Worm (Caenorhabditis elegans) whole organism, L4 larva: ENCODE results near the gene EEED8.18.
A peak's percentile ranks its signal among the peaks of the same experiment; 100 is the strongest.

Experiments used
- F37D6.2 ChIP-seq: sonication (generic microtip); optimal IDR thresholded peaks from 2 replicates; lab custom pipeline; 2016; ENCODE audit warnings: mild to moderate bottlenecking, missing genetic modification characterization, missing compliant biosample characterization
- F49E8.2 ChIP-seq: sonication (generic microtip); optimal IDR thresholded peaks from 2 replicates; lab custom pipeline; 2016; ENCODE audit warnings: missing compliant biosample characterization, mild to moderate bottlenecking, missing genetic modification characterization, borderline replicate concordance
- Y48G9A.11 ChIP-seq: fragments of 200-800 bp; sonication (Bioruptor generic); IDR thresholded peaks from 2 replicates; pipeline ENCODE4 v1.3.6; 2022; ENCODE audit warnings: missing genetic modification reagents, missing genetic modification characterization, missing compliant biosample characterization
- aha-1 ChIP-seq: fragments of 150-350 bp; peaks from one replicate; lab custom pipeline; 2014; ENCODE audit warnings: missing biosample characterization, missing genetic modification characterization
- attf-4 ChIP-seq: sonication (generic microtip); optimal IDR thresholded peaks from 3 replicates; lab custom pipeline; 2017; ENCODE audit warnings: missing biosample characterization, missing genetic modification characterization
- ceh-32 ChIP-seq: sonication (generic microtip); optimal IDR thresholded peaks from 2 replicates; lab custom pipeline; 2016; ENCODE audit warnings: mild to moderate bottlenecking, missing genetic modification characterization, missing compliant biosample characterization; ENCODE audit not compliant: poor library complexity
- ceh-44 ChIP-seq: fragments of 200-800 bp; sonication (Bioruptor generic); IDR thresholded peaks from 2 replicates; pipeline ENCODE4 v1.3.6; 2022; ENCODE audit warnings: missing genetic modification reagents, missing genetic modification characterization, missing compliant biosample characterization
- cey-2 ChIP-seq: sonication (generic microtip); optimal IDR thresholded peaks from 3 replicates; lab custom pipeline; 2017; ENCODE audit warnings: missing genetic modification characterization, mild to moderate bottlenecking, missing compliant biosample characterization, antibody characterized with exemption, borderline replicate concordance; ENCODE audit not compliant: insufficient read depth
- daf-16 ChIP-seq, 3 experiments: sonication (generic microtip); optimal IDR thresholded peaks; 2 replicates each; lab custom pipeline; 2016 to 2017; ENCODE audit warnings: missing genetic modification characterization in 3 of 3, missing genetic modification reagents in 3 of 3, mild to moderate bottlenecking in 2 of 3, missing compliant biosample characterization in 2 of 3, missing biosample characterization in 1 of 3, moderate library complexity in 1 of 3
- egl-27 ChIP-seq: sonication (generic microtip); optimal IDR thresholded peaks from 3 replicates; lab custom pipeline; 2017; ENCODE audit warnings: missing biosample characterization, missing genetic modification reagents, missing genetic modification characterization
- egl-43 ChIP-seq: fragments of 200-800 bp; sonication (Bioruptor generic); IDR thresholded peaks from 2 replicates; pipeline ENCODE4 v1.3.6; 2022; ENCODE audit warnings: missing genetic modification reagents, missing genetic modification characterization, missing compliant biosample characterization
- gei-8 ChIP-seq: fragments of 200-800 bp; sonication (Bioruptor generic); optimal IDR thresholded peaks from 2 replicates; lab custom pipeline; 2018; ENCODE audit warnings: mild to moderate bottlenecking, missing genetic modification characterization, missing compliant biosample characterization
- hlh-11 ChIP-seq: fragments of 200-800 bp; sonication (Bioruptor generic); optimal IDR thresholded peaks from 2 replicates; lab custom pipeline; 2018; ENCODE audit warnings: mild to moderate bottlenecking, missing genetic modification characterization, missing compliant biosample characterization
- hmg-1.1 ChIP-seq: fragments of 200-800 bp; sonication (Bioruptor generic); IDR thresholded peaks from 2 replicates; pipeline ENCODE4 v1.3.6; 2022; ENCODE audit warnings: missing genetic modification reagents, missing genetic modification characterization, missing compliant biosample characterization
- jun-1 ChIP-seq: fragments of 150-350 bp; optimal IDR thresholded peaks from 2 replicates; lab custom pipeline; 2014; ENCODE audit warnings: missing biosample characterization, missing genetic modification reagents, missing genetic modification characterization
- lim-7 ChIP-seq: fragments of 200-800 bp; sonication (Bioruptor generic); IDR thresholded peaks from 2 replicates; pipeline ENCODE4 v1.3.6; 2022; ENCODE audit warnings: missing genetic modification characterization, missing compliant biosample characterization
- lin-13 ChIP-seq: fragments of 150-350 bp; optimal IDR thresholded peaks from 2 replicates; lab custom pipeline; 2014; ENCODE audit warnings: missing biosample characterization, missing genetic modification reagents, missing genetic modification characterization
- lin-15B ChIP-seq: fragments of 150-350 bp; sonication (generic microtip); optimal IDR thresholded peaks from 3 replicates; lab custom pipeline; 2014; ENCODE audit warnings: missing biosample characterization, missing genetic modification characterization
- lin-38 ChIP-seq: fragments of 200-800 bp; sonication (Bioruptor generic); IDR thresholded peaks from 2 replicates; pipeline ENCODE4 v1.3.6; 2022; ENCODE audit warnings: missing genetic modification reagents, missing genetic modification characterization, missing compliant biosample characterization
- lir-3 ChIP-seq: sonication (generic microtip); optimal IDR thresholded peaks from 2 replicates; lab custom pipeline; 2016; ENCODE audit warnings: mild to moderate bottlenecking, missing genetic modification characterization, missing compliant biosample characterization
- lsy-2 ChIP-seq, 2 experiments: fragments of 150-350 bp in 1 of 2; sonication (generic microtip) in 1 of 2; optimal IDR thresholded peaks; 2 replicates each; lab custom pipeline; 2014 to 2017; ENCODE audit warnings: missing biosample characterization in 2 of 2, missing genetic modification characterization in 2 of 2
- nhr-10 ChIP-seq: fragments of 150-350 bp; optimal IDR thresholded peaks from 2 replicates; lab custom pipeline; 2014; ENCODE audit warnings: missing biosample characterization, missing genetic modification characterization
- nhr-102 ChIP-seq: sonication (generic microtip); optimal IDR thresholded peaks from 2 replicates; lab custom pipeline; 2016; ENCODE audit warnings: mild to moderate bottlenecking, missing genetic modification characterization, moderate library complexity, missing compliant biosample characterization
- nhr-11 ChIP-seq: fragments of 150-350 bp; optimal IDR thresholded peaks from 2 replicates; lab custom pipeline; 2014; ENCODE audit warnings: missing biosample characterization, missing genetic modification characterization
- nhr-111 ChIP-seq: fragments of 200-800 bp; sonication (Bioruptor generic); optimal IDR thresholded peaks from 2 replicates; lab custom pipeline; 2018; ENCODE audit warnings: mild to moderate bottlenecking, missing genetic modification characterization, missing compliant biosample characterization
- nhr-42 ChIP-seq: fragments of 200-800 bp; sonication (Bioruptor generic); IDR thresholded peaks from 2 replicates; pipeline ENCODE4 v1.3.6; 2022; ENCODE audit warnings: missing genetic modification characterization, missing compliant biosample characterization
- nhr-6 ChIP-seq: fragments of 150-350 bp; optimal IDR thresholded peaks from 2 replicates; lab custom pipeline; 2014; ENCODE audit warnings: missing biosample characterization, missing genetic modification characterization
- nhr-77 ChIP-seq: fragments of 150-350 bp; optimal IDR thresholded peaks from 2 replicates; lab custom pipeline; 2014; ENCODE audit warnings: missing biosample characterization, missing genetic modification characterization
- php-3 ChIP-seq: fragments of 200-800 bp; sonication (Bioruptor generic); IDR thresholded peaks from 2 replicates; pipeline ENCODE4 v1.3.6; 2022; ENCODE audit warnings: missing genetic modification reagents, missing genetic modification characterization, missing compliant biosample characterization
- pqm-1 ChIP-seq: sonication (generic microtip); optimal IDR thresholded peaks from 2 replicates; lab custom pipeline; 2017; ENCODE audit warnings: missing biosample characterization, missing genetic modification characterization
- sdz-12 ChIP-seq: fragments of 200-800 bp; sonication (Bioruptor generic); optimal IDR thresholded peaks from 2 replicates; lab custom pipeline; 2018; ENCODE audit warnings: mild to moderate bottlenecking, missing genetic modification characterization, missing compliant biosample characterization
- snpc-1.2 ChIP-seq: fragments of 200-800 bp; sonication (Bioruptor generic); IDR thresholded peaks from 2 replicates; pipeline ENCODE4 v1.3.6; 2022; ENCODE audit warnings: missing genetic modification reagents, missing genetic modification characterization, missing compliant biosample characterization
- snpc-4 ChIP-seq: fragments of 150-350 bp; optimal IDR thresholded peaks from 2 replicates; lab custom pipeline; 2014; ENCODE audit warnings: missing biosample characterization, missing genetic modification characterization
- spr-1 ChIP-seq: sonication (generic microtip); optimal IDR thresholded peaks from 2 replicates; lab custom pipeline; 2016; ENCODE audit warnings: mild to moderate bottlenecking, missing genetic modification characterization, missing compliant biosample characterization
- spr-3 ChIP-seq: fragments of 200-800 bp; sonication (Bioruptor generic); optimal IDR thresholded peaks from 2 replicates; lab custom pipeline; 2018; ENCODE audit warnings: mild to moderate bottlenecking, missing genetic modification characterization, missing compliant biosample characterization
- unc-130 ChIP-seq: sonication (generic microtip); optimal IDR thresholded peaks from 2 replicates; lab custom pipeline; 2016; ENCODE audit warnings: missing genetic modification reagents, missing genetic modification characterization, missing compliant biosample characterization
- unc-62 ChIP-seq, 3 experiments: fragments of 150-350 bp in 1 of 3; sonication (generic microtip); optimal IDR thresholded peaks in 2 of 3; peaks in 1 of 3; 1 replicate in 1 of 3; 2 replicates in 2 of 3; lab custom pipeline; 2014 to 2017; ENCODE audit warnings: missing biosample characterization in 3 of 3, missing genetic modification characterization in 3 of 3, missing genetic modification reagents in 3 of 3, missing genotype in 1 of 3
- vab-7 ChIP-seq: fragments of 200-800 bp; sonication (Bioruptor generic); IDR thresholded peaks from 2 replicates; pipeline ENCODE4 v1.3.6; 2022; ENCODE audit warnings: missing genetic modification reagents, missing genetic modification characterization, missing compliant biosample characterization
- zag-1 ChIP-seq: fragments of 150-350 bp; optimal IDR thresholded peaks from 2 replicates; lab custom pipeline; 2014; ENCODE audit warnings: missing biosample characterization, missing genetic modification characterization
- zfp-2 ChIP-seq: sonication (generic microtip); optimal IDR thresholded peaks from 2 replicates; lab custom pipeline; 2016; ENCODE audit warnings: mild to moderate bottlenecking, missing genetic modification characterization, missing compliant biosample characterization
- zfp-3 ChIP-seq: fragments of 200-800 bp; sonication (Bioruptor generic); conservative IDR thresholded peaks from 2 replicates; pipeline ENCODE4 v1.3.6; 2022; ENCODE audit warnings: missing genetic modification reagents, missing genetic modification characterization, missing compliant biosample characterization
- zip-11 ChIP-seq: fragments of 200-800 bp; sonication (Bioruptor generic); IDR thresholded peaks from 2 replicates; pipeline ENCODE4 v1.3.6; 2022; ENCODE audit warnings: missing genetic modification characterization, missing compliant biosample characterization
- zip-2 ChIP-seq: fragments of 150-350 bp; optimal IDR thresholded peaks from 2 replicates; lab custom pipeline; 2014; ENCODE audit warnings: missing biosample characterization, missing genetic modification characterization

Gene EEED8.18

ce11 chrII:5377467-5378238 is 34.8 kb downstream of the EEED8.18 start, which contains the start of gene prdx-2:
TSS of gene prdx-2 (plus strand) at chrII:5378195.
- no peak for TF ChIP-seq gei-8 (GFP tag; lab: Kevin White, UChicago)
- peak; percentile 58; the same call in 1 of the 2 replicates for TF ChIP-seq lin-38
- TF ChIP-seq lsy-2 (tag; optimal IDR thresholded peaks at IDR 0.05; lab: Kevin White, UChicago): peak in 1 of 2 experiments; percentile 45
- no peak for TF ChIP-seq daf-16 (GFP tag; optimal IDR thresholded peaks at IDR 0.05; lab: Kevin White, UChicago)
- TF ChIP-seq daf-16 (tag; optimal IDR thresholded peaks at IDR 0.05; lab: Kevin White, UChicago): peak; percentile 32
- peak; percentile 18 for TF ChIP-seq F49E8.2 (tag; lab: Kevin White, UChicago)
- TF ChIP-seq aha-1 (tag; lab: Kevin White, UChicago): peak; percentile 22
- peak; percentile 58; the same call in 1 of the 2 replicates for TF ChIP-seq Y48G9A.11 (GFP tag; lab: Robert Waterston, UW)
- peak in 1 of 2 experiments; percentile 98 for TF ChIP-seq unc-62 (GFP tag; optimal IDR thresholded peaks at IDR 0.05 in 1 of 2; lab: Kevin White, UChicago)
- no peak for TF ChIP-seq unc-62 (tag; optimal IDR thresholded peaks at IDR 0.05; lab: Kevin White, UChicago)
- TF ChIP-seq zag-1 (tag; lab: Kevin White, UChicago): no peak
- TF ChIP-seq snpc-4: no peak
- no peak for TF ChIP-seq nhr-6
- no peak for TF ChIP-seq zfp-3
- TF ChIP-seq hmg-1.1: 0 out of 2 replicates have a peak, but pooled peaks have one; percentile 30
- peak; percentile 56 for TF ChIP-seq unc-130 (GFP tag; lab: Kevin White, UChicago)

DNA sequence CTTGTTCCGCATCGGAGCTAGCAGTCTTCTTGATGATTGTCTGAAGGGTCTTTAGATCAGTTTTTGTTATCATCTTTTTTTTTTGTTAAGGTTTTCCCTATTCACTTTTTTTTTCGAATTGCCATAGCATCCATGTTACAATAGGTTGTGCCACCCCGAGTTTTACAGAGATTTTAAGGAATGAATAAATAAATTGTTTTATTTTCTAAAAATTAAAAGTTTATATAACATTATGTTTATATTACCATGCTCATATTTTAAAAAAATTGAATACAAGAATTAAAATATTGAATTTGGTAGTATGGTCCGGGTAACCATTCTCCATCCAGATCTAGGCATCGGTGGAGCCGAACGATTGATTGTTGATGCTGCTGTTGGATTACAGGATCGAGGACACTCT is 37.4 kb downstream of the EEED8.18 start, which contains the start of gene algn-2:
Gene algn-2, plus strand, starts transcription at position 301 of the 400 bp plus-strand sequence.
- TF ChIP-seq spr-1 (tag; lab: Kevin White, UChicago): no peak
- TF ChIP-seq snpc-1.2 (GFP tag; lab: Robert Waterston, UW): no peak
- TF ChIP-seq nhr-10 (tag; lab: Kevin White, UChicago): no peak
- TF ChIP-seq zip-2 (tag; lab: Kevin White, UChicago): no peak
- no peak for TF ChIP-seq nhr-111 (GFP tag; lab: Kevin White, UChicago)
- no peak for TF ChIP-seq unc-62 (GFP tag; optimal IDR thresholded peaks at IDR 0.05 in 1 of 2; lab: Kevin White, UChicago)
- TF ChIP-seq unc-62 (tag; optimal IDR thresholded peaks at IDR 0.05; lab: Kevin White, UChicago): no peak
- no peak for TF ChIP-seq lsy-2 (tag; optimal IDR thresholded peaks at IDR 0.05; lab: Kevin White, UChicago)
- TF ChIP-seq ceh-44 (GFP tag; lab: Robert Waterston, UW): no peak
- TF ChIP-seq F37D6.2 (tag; lab: Kevin White, UChicago): no peak
- TF ChIP-seq aha-1 (tag; lab: Kevin White, UChicago): no peak
- TF ChIP-seq php-3: no peak
- TF ChIP-seq zfp-2 (tag; lab: Kevin White, UChicago): no peak

- TF ChIP-seq nhr-102 (tag; lab: Kevin White, UChicago) (peak; percentile 79), nhr-77 (tag; lab: Kevin White, UChicago) (peak; percentile 82), pqm-1 (tag; lab: Kevin White, UChicago) (peak; percentile 74), Y48G9A.11 (GFP tag; lab: Robert Waterston, UW) (no peak), egl-43 (no peak), hlh-11 (peak; percentile 83), zip-11 (GFP tag; lab: Robert Waterston, UW) (no peak), lim-7 (GFP tag; lab: Robert Waterston, UW) (no peak), nhr-11 (tag; lab: Kevin White, UChicago) (peak; percentile 89), lin-13 (GFP tag; lab: Kevin White, UChicago) (peak; percentile 84), zfp-3 (peak; percentile 74), attf-4 (tag; lab: Kevin White, UChicago) (no peak), nhr-42 (GFP tag; lab: Robert Waterston, UW) (0 out of 2 replicates have a peak, but pooled peaks have one; percentile 17), unc-130 (GFP tag; lab: Kevin White, UChicago) (peak; percentile 27), sdz-12 (GFP tag; lab: Kevin White, UChicago) (no peak), gei-8 (GFP tag; lab: Kevin White, UChicago) (no peak), lir-3 (tag; lab: Kevin White, UChicago) (no peak), spr-3 (GFP tag; lab: Kevin White, UChicago) (peak; percentile 43), egl-27 (tag; lab: Kevin White, UChicago) (no peak), vab-7 (no peak), nhr-6 (peak; percentile 58), cey-2 (tag; lab: Kevin White, UChicago) (no peak), lin-15B (tag; lab: Kevin White, UChicago) (no peak), ceh-32 (no peak), jun-1 (no peak)
These were observed 38.9 kb downstream of the EEED8.18 start, which contains the start of the genes agt-2 and F09E5.3 for ce11 chrII:5373275-5374047. TSS of gene agt-2 (minus strand) at chrII:5373827. TSS of gene F09E5.3 (plus strand) at chrII:5373997.
